Worm (Caenorhabditis elegans) whole organism, L2 larva: ENCODE data around the gene Y54B9A.1.
A peak's percentile ranks its signal among the peaks of the same experiment; 100 is the strongest.

ENCODE experiments used
- C34F6.9 ChIP-seq: fragments of 150-350 bp; optimal IDR thresholded peaks from 2 replicates; lab custom pipeline; 2014; ENCODE audit warnings: missing biosample characterization, missing genetic modification characterization
- F13H6.1 ChIP-seq: sonication (generic microtip); optimal IDR thresholded peaks from 2 replicates; lab custom pipeline; 2016; ENCODE audit warnings: missing genetic modification characterization, missing compliant biosample characterization
- R02D3.7 ChIP-seq: fragments of 150-350 bp; optimal IDR thresholded peaks from 2 replicates; lab custom pipeline; 2014; ENCODE audit warnings: missing biosample characterization, missing genetic modification characterization
- ZK546.5 ChIP-seq: sonication (generic microtip); optimal IDR thresholded peaks from 2 replicates; lab custom pipeline; 2017; ENCODE audit warnings: missing biosample characterization, missing genetic modification characterization
- alr-1 ChIP-seq: fragments of 150-350 bp; optimal IDR thresholded peaks from 2 replicates; lab custom pipeline; 2014; ENCODE audit warnings: missing biosample characterization, missing genetic modification characterization
- aly-2 ChIP-seq: fragments of 150-350 bp; optimal IDR thresholded peaks from 2 replicates; lab custom pipeline; 2014; ENCODE audit warnings: missing biosample characterization, missing genetic modification characterization
- blmp-1 ChIP-seq: sonication (generic microtip); optimal IDR thresholded peaks from 2 replicates; lab custom pipeline; 2017; ENCODE audit warnings: missing genetic modification characterization, mild to moderate bottlenecking, missing compliant biosample characterization, antibody characterized with exemption, moderate library complexity; ENCODE audit not compliant: insufficient read depth
- ceh-16 ChIP-seq: fragments of 150-350 bp; optimal IDR thresholded peaks from 2 replicates; lab custom pipeline; 2014; ENCODE audit warnings: missing biosample characterization, missing genetic modification characterization
- crh-2 ChIP-seq: sonication (generic microtip); optimal IDR thresholded peaks from 2 replicates; lab custom pipeline; 2017; ENCODE audit warnings: missing biosample characterization, missing genetic modification characterization
- dmd-4 ChIP-seq: sonication (generic microtip); optimal IDR thresholded peaks from 2 replicates; lab custom pipeline; 2017; ENCODE audit warnings: missing biosample characterization, missing genetic modification characterization
- elt-1 ChIP-seq: fragments of 150-350 bp; optimal IDR thresholded peaks from 2 replicates; lab custom pipeline; 2014; ENCODE audit warnings: missing biosample characterization, missing genetic modification characterization
- elt-3 ChIP-seq: sonication (generic microtip); optimal IDR thresholded peaks from 2 replicates; lab custom pipeline; 2017; ENCODE audit warnings: missing biosample characterization, missing genetic modification characterization
- fos-1 ChIP-seq: fragments of 150-350 bp; optimal IDR thresholded peaks from 2 replicates; lab custom pipeline; 2014; ENCODE audit warnings: missing biosample characterization, missing genetic modification characterization
- gmeb-1 ChIP-seq: fragments of 150-350 bp; optimal IDR thresholded peaks from 2 replicates; lab custom pipeline; 2014; ENCODE audit warnings: missing biosample characterization, missing genetic modification characterization
- lin-11 ChIP-seq: fragments of 150-350 bp; sonication (generic microtip); optimal IDR thresholded peaks from 2 replicates; lab custom pipeline; 2014; ENCODE audit warnings: missing biosample characterization, missing genetic modification characterization, inconsistent platforms, mixed read lengths
- lin-13 ChIP-seq: fragments of 150-350 bp; optimal IDR thresholded peaks from 2 replicates; lab custom pipeline; 2014; ENCODE audit warnings: missing biosample characterization, missing genetic modification reagents, missing genetic modification characterization
- lin-39 ChIP-seq: fragments of 150-350 bp; optimal IDR thresholded peaks from 2 replicates; lab custom pipeline; 2014; ENCODE audit warnings: missing biosample characterization, missing genetic modification reagents, missing genetic modification characterization
- mbf-1 ChIP-seq: sonication (generic microtip); optimal IDR thresholded peaks from 2 replicates; lab custom pipeline; 2017; ENCODE audit warnings: missing biosample characterization, missing genetic modification characterization
- nhr-10 ChIP-seq: sonication (generic microtip); optimal IDR thresholded peaks from 2 replicates; lab custom pipeline; 2017; ENCODE audit warnings: missing biosample characterization, missing genetic modification characterization
- nhr-129 ChIP-seq: fragments of 150-350 bp; optimal IDR thresholded peaks from 2 replicates; lab custom pipeline; 2014; ENCODE audit warnings: missing biosample characterization, missing genetic modification characterization
- nhr-21 ChIP-seq: fragments of 150-350 bp; optimal IDR thresholded peaks from 2 replicates; lab custom pipeline; 2014; ENCODE audit warnings: missing biosample characterization, missing genetic modification characterization
- nhr-23 ChIP-seq: fragments of 150-350 bp; optimal IDR thresholded peaks from 2 replicates; lab custom pipeline; 2014; ENCODE audit warnings: missing biosample characterization, missing genetic modification reagents, missing genetic modification characterization
- nhr-237 ChIP-seq: fragments of 150-350 bp; optimal IDR thresholded peaks from 2 replicates; lab custom pipeline; 2014; ENCODE audit warnings: missing biosample characterization, missing genetic modification characterization
- nhr-25 ChIP-seq: fragments of 150-350 bp; sonication (generic microtip); optimal IDR thresholded peaks from 3 replicates; lab custom pipeline; 2014; ENCODE audit warnings: missing biosample characterization, missing genetic modification characterization
- nhr-6 ChIP-seq: fragments of 150-350 bp; optimal IDR thresholded peaks from 2 replicates; lab custom pipeline; 2014; ENCODE audit warnings: missing biosample characterization, missing genetic modification characterization
- sem-4 ChIP-seq: fragments of 150-350 bp; optimal IDR thresholded peaks from 2 replicates; lab custom pipeline; 2014; ENCODE audit warnings: missing biosample characterization, missing genetic modification reagents, missing genetic modification characterization
- skn-1 ChIP-seq: sonication (generic microtip); optimal IDR thresholded peaks from 2 replicates; lab custom pipeline; 2017; ENCODE audit warnings: missing biosample characterization, missing genetic modification characterization
- sma-9 ChIP-seq, 2 experiments: fragments of 150-350 bp in 1 of 2; sonication (generic microtip) in 1 of 2; optimal IDR thresholded peaks; 2 replicates each; lab custom pipeline; 2014 to 2016; ENCODE audit warnings: missing genetic modification characterization in 2 of 2, mild to moderate bottlenecking in 1 of 2, missing biosample characterization in 1 of 2, missing compliant biosample characterization in 1 of 2, missing genetic modification reagents in 1 of 2, moderate library complexity in 1 of 2
- snpc-4 ChIP-seq: fragments of 150-350 bp; optimal IDR thresholded peaks from 2 replicates; lab custom pipeline; 2014; ENCODE audit warnings: missing biosample characterization, missing genetic modification characterization
- unc-39 ChIP-seq: fragments of 150-350 bp; optimal IDR thresholded peaks from 2 replicates; lab custom pipeline; 2014; ENCODE audit warnings: missing biosample characterization, missing genetic modification characterization
- unc-55 ChIP-seq: fragments of 150-350 bp; sonication (generic microtip); optimal IDR thresholded peaks from 3 replicates; lab custom pipeline; 2014; ENCODE audit warnings: missing biosample characterization, missing genetic modification reagents, missing genetic modification characterization
- unc-62 ChIP-seq: fragments of 150-350 bp; optimal IDR thresholded peaks from 2 replicates; lab custom pipeline; 2014; ENCODE audit warnings: missing biosample characterization, missing genetic modification reagents, missing genetic modification characterization
- zag-1 ChIP-seq: fragments of 150-350 bp; optimal IDR thresholded peaks from 2 replicates; lab custom pipeline; 2014; ENCODE audit warnings: missing biosample characterization, missing genetic modification characterization
- ztf-11 ChIP-seq: sonication (generic microtip); optimal IDR thresholded peaks from 2 replicates; lab custom pipeline; 2017; ENCODE audit warnings: missing biosample characterization, missing genetic modification characterization
- ztf-4 ChIP-seq: fragments of 150-350 bp; optimal IDR thresholded peaks from 2 replicates; lab custom pipeline; 2014; ENCODE audit warnings: missing biosample characterization, missing genetic modification characterization

Y54B9A.1 gene

DNA sequence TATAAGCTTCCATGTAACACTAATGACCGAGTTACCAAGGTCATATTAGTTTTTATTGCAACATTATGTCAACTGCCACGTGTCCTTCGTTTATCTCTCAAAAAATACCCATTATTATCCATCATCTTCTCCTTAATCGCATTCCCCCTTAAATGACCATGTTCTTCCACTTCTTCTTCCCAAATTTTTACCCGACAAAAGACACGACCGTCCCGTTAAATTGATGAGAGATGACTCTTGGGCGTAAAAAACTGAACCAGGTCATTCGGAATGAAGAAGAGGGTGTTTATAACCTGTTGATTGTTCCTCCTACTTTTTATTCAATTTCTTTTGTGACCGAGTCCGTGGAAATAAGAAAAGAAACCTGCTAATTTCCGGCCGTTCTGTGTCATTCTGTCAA is 5.3 kb upstream of the Y54B9A.1 start:
- TF ChIP-seq nhr-25 (tag; lab: Kevin White, UChicago), result peak; percentile 2
- TF ChIP-seq nhr-21 (tag; lab: Kevin White, UChicago), result no peak
- TF ChIP-seq, all 48 proteins: peak for 1

DNA sequence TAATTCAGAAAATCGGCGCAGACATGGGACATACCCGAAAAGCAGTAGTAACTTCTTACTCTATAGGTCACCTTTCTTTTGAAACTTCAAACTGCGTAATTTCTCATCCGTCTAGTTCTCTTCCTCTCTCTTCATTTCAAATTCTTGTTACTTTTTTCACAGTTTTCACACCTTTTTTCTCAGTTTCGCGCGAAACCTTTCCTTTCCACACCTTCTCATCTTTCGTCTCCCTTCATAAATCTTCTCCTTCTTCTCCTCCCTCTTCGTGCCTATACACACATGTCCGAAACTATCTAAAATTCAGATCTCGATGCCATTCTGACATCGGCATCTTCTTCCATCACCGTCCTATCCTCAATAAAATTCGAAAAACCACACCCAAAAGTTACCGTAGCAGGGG is 4.4 kb upstream of the Y54B9A.1 start, which contains the start of gene wdr-62:
TSS of gene wdr-62 (plus strand) at position 301 of the 400 bp plus-strand sequence.
- TF ChIP-seq C34F6.9 (tag; lab: Kevin White, UChicago) (no peak), nhr-25 (tag; lab: Kevin White, UChicago) (peak; percentile 4), lin-13 (GFP tag; lab: Kevin White, UChicago) (no peak), ztf-11 (tag; lab: Kevin White, UChicago) (no peak)

- TF ChIP-seq elt-3 (tag; lab: Kevin White, UChicago) (no peak), sma-9 (GFP tag; optimal IDR thresholded peaks at IDR 0.05; lab: Kevin White, UChicago) (peak; percentile 67), sma-9 (tag; optimal IDR thresholded peaks at IDR 0.05; lab: Kevin White, UChicago) (no peak), ZK546.5 (tag; lab: Kevin White, UChicago) (no peak), nhr-6 (tag; lab: Kevin White, UChicago) (no peak), ztf-11 (tag; lab: Kevin White, UChicago) (no peak), lin-13 (GFP tag; lab: Kevin White, UChicago) (no peak), F13H6.1 (tag; lab: Kevin White, UChicago) (peak; percentile 46), sem-4 (tag; lab: Kevin White, UChicago) (no peak), zag-1 (no peak), snpc-4 (tag; lab: Kevin White, UChicago) (no peak), fos-1 (peak; percentile 92), unc-39 (tag; lab: Kevin White, UChicago) (no peak), skn-1 (tag; lab: Kevin White, UChicago) (peak; percentile 8), nhr-25 (tag; lab: Kevin White, UChicago) (no peak), crh-2 (tag; lab: Kevin White, UChicago) (peak; percentile 49), elt-1 (tag; lab: Kevin White, UChicago) (no peak), ztf-4 (tag; lab: Kevin White, UChicago) (no peak), gmeb-1 (peak; percentile 35), dmd-4 (no peak), nhr-10 (tag; lab: Kevin White, UChicago) (no peak), C34F6.9 (tag; lab: Kevin White, UChicago) (no peak)
Observed at ce11 chrV:9443109-9443508, 3.8 kb upstream of the Y54B9A.1 start.

DNA sequence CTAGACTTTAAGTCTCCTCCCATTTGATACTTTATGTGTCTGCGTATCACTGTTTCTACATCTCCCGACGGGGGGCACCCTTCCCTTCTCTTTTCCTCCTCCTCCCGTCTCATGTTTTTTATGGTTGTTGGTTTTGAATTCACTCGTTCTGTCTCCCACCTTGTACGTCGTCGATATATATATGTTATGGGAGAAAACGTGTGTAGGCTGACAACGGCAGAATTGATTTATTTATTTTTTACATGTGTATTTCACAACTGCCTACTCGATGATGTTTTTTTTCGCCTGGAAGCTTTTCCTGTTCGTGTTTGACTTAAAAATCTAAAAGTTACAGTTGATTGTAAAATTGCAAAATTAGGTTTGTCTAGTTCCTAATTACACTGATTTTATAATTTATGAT is 3.1 kb upstream of the Y54B9A.1 start:
- peak; percentile 38 for TF ChIP-seq sma-9 (GFP tag; optimal IDR thresholded peaks at IDR 0.05; lab: Kevin White, UChicago)
- no peak for TF ChIP-seq sma-9 (tag; optimal IDR thresholded peaks at IDR 0.05; lab: Kevin White, UChicago)
- TF ChIP-seq nhr-129, result peak; percentile 7
- TF ChIP-seq unc-55, result peak; percentile 26
- peak; percentile 10 for TF ChIP-seq F13H6.1 (tag; lab: Kevin White, UChicago)
- TF ChIP-seq unc-62, result no peak

DNA sequence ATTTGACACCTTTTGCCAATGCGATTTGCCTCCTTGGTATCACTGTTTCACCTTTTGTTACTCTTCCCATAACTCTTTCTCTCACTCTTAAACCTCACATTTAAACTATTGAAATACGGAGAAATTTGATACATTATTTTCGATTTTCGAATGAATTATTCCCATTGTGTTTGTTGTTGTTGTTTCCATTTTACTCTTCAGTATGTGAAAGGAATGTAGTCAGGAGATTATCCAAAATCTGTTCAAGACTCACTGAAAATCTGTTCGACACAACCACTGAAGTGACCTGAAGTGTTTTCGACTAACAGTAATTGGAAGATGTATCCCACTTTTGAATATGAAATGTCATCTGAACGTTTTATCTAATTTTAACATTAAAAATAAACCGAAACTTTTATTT is 1.7 kb upstream of the Y54B9A.1 start:
- TF ChIP-seq R02D3.7 (tag; lab: Kevin White, UChicago), result no peak
- TF ChIP-seq unc-39 (tag; lab: Kevin White, UChicago), result no peak
- no peak for TF ChIP-seq snpc-4 (tag; lab: Kevin White, UChicago)
- no peak for TF ChIP-seq alr-1 (tag; lab: Kevin White, UChicago)
- no peak for TF ChIP-seq aly-2
- no peak for TF ChIP-seq blmp-1 (tag; lab: Kevin White, UChicago)
- no peak for TF ChIP-seq lin-39
- no peak for TF ChIP-seq lin-11
- TF ChIP-seq ztf-4 (tag; lab: Kevin White, UChicago), result no peak
- TF ChIP-seq nhr-23 (tag; lab: Kevin White, UChicago), result no peak
- TF ChIP-seq zag-1, result no peak
- no peak for TF ChIP-seq ceh-16 (tag; lab: Kevin White, UChicago)
- TF ChIP-seq elt-3 (tag; lab: Kevin White, UChicago), result no peak
- TF ChIP-seq elt-1 (tag; lab: Kevin White, UChicago), result no peak
- no peak for TF ChIP-seq lin-13 (GFP tag; lab: Kevin White, UChicago)
- no peak for TF ChIP-seq mbf-1 (tag; lab: Kevin White, UChicago)
- TF ChIP-seq nhr-237 (tag; lab: Kevin White, UChicago), result no peak
- TF ChIP-seq ztf-11 (tag; lab: Kevin White, UChicago), result no peak
